Worm (Caenorhabditis elegans) whole organism, L2 larva: ENCODE results near the gene H29C22.1.

ENCODE experiments used
- lin-13 ChIP-seq: fragments of 150-350 bp; optimal IDR thresholded peaks from 2 replicates; lab custom pipeline; 2014; ENCODE audit warnings: missing biosample characterization, missing genetic modification reagents, missing genetic modification characterization
- nhr-77 ChIP-seq: fragments of 150-350 bp; optimal IDR thresholded peaks from 2 replicates; lab custom pipeline; 2014; ENCODE audit warnings: missing biosample characterization, missing genetic modification characterization

ce11 chrX:9296591-9296990 lies 14.5 kb downstream of the H29C22.1 start, which contains the start of gene gly-13:
- TF ChIP-seq lin-13 (no peak), nhr-77 (tag; lab: Kevin White, UChicago) (no peak)
